Worm (Caenorhabditis elegans): ENCODE data around the gene sknr-1.
A peak's percentile ranks its signal among the peaks of the same experiment; 100 is the strongest.
"Not testable (repeated sequence)": the region's sequence is repeated elsewhere in the genome, so short reads cannot be mapped to it uniquely, and the experiment has no call there.

sknr-1 gene

DNA sequence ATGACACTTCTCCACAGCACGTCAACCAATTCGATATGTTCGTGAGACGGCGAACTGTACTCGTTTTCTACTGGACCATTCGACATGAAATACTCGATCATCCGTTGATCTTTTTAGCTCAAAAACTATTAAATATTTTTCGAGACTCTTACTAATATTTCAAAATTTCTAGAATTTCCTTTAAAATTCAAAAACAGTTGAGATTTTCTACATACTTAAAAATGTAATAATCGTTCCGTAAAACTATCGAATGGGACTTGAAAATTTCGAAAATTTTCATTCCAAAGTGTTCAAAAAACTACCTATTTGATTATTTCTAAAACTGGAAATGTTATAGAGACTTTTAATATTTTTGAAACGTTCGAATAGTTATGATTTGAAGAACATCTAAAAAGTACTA, at the start of gene sknr-1:
TSS of gene sknr-1 (minus strand) at position 101 of the 400 bp plus-strand sequence.
- not testable (repeated sequence) for TF ChIP-seq lin-39, ztf-11, ceh-82 (tag; optimal IDR thresholded peaks at IDR 0.05)

DNA sequence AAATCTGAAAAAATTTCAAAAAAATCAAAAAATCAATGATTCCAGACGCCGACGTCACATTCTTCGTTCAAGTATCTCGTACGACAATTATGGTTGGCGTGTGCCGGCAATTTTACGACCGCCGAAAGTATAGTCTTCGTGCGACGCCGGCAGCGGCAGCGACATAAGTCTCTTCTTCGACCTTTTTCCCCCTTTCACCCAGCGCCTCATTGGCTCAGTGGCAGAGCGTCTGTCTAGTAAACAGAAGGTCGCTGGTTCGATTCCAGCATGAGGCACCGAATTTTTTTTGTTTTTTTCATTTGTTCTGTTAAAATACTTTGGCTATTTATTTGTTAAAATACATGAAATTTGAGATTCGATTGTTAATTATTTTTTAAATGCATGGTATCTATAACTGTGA, 48.5 kb upstream of the sknr-1 start:
- no peak for TF ChIP-seq egl-27 (tag; optimal IDR thresholded peaks at IDR 0.05)
- peak; percentile 18 for TF ChIP-seq gmeb-1 (tag; optimal IDR thresholded peaks at IDR 0.05)
- no peak for TF ChIP-seq lin-39 (tag; optimal IDR thresholded peaks at IDR 0.05)
- TF ChIP-seq mab-5 (tag; optimal IDR thresholded peaks at IDR 0.05) = no peak
- no peak for TF ChIP-seq unc-39 (tag; optimal IDR thresholded peaks at IDR 0.05)
- no peak for TF ChIP-seq ama-1 (optimal IDR thresholded peaks at IDR 0.05)
- no peak for TF ChIP-seq nhr-12 (tag; optimal IDR thresholded peaks at IDR 0.05)
- no peak for TF ChIP-seq nhr-10 (tag; optimal IDR thresholded peaks at IDR 0.05)
- peak; percentile 17 for TF ChIP-seq fos-1 (tag; optimal IDR thresholded peaks at IDR 0.05)
- no peak for TF ChIP-seq lin-11 (tag; optimal IDR thresholded peaks at IDR 0.05)
- TF ChIP-seq C34F6.9 (tag; optimal IDR thresholded peaks at IDR 0.05) = peak; percentile 5
- TF ChIP-seq nhr-11 (tag; optimal IDR thresholded peaks at IDR 0.05) = no peak
- peak; percentile 31 for TF ChIP-seq crh-2 (tag; optimal IDR thresholded peaks at IDR 0.05)
- TF ChIP-seq nhr-237 (tag; optimal IDR thresholded peaks at IDR 0.05) = no peak
- TF ChIP-seq ztf-11 (tag; optimal IDR thresholded peaks at IDR 0.05) = no peak
- TF ChIP-seq nhr-77 (tag; optimal IDR thresholded peaks at IDR 0.05) = no peak
- peak; percentile 15 for TF ChIP-seq unc-55 (GFP tag; optimal IDR thresholded peaks at IDR 0.05)
- peak; percentile 4 for TF ChIP-seq sma-9 (GFP tag; optimal IDR thresholded peaks at IDR 0.05)
- no peak for TF ChIP-seq sma-9 (tag; optimal IDR thresholded peaks at IDR 0.05)
- TF ChIP-seq snpc-4 (tag; optimal IDR thresholded peaks at IDR 0.05) = no peak
- TF ChIP-seq lin-13 (GFP tag; optimal IDR thresholded peaks at IDR 0.05) = peak; percentile 57
- peak; percentile 57 for TF ChIP-seq nhr-129 (tag; optimal IDR thresholded peaks at IDR 0.05)
- no peak for TF ChIP-seq ztf-1 (GFP tag; conservative IDR thresholded peaks at IDR 0.05)
- TF ChIP-seq F13H6.1 (tag; optimal IDR thresholded peaks at IDR 0.05) = peak; percentile 30
- no peak for TF ChIP-seq ztf-4 (tag; optimal IDR thresholded peaks at IDR 0.05)
- no peak for TF ChIP-seq aly-2 (tag; optimal IDR thresholded peaks at IDR 0.05)
- TF ChIP-seq lsy-2 (tag; optimal IDR thresholded peaks at IDR 0.05) = peak in 1 of 2 experiments; percentile 41
- no peak for TF ChIP-seq nhr-23 (tag; optimal IDR thresholded peaks at IDR 0.05)
- TF ChIP-seq ceh-16 (tag; optimal IDR thresholded peaks at IDR 0.05) = no peak
- no peak for TF ChIP-seq sma-3 (GFP tag; optimal IDR thresholded peaks at IDR 0.05)
- TF ChIP-seq sem-4 (tag; optimal IDR thresholded peaks at IDR 0.05) = no peak

DNA sequence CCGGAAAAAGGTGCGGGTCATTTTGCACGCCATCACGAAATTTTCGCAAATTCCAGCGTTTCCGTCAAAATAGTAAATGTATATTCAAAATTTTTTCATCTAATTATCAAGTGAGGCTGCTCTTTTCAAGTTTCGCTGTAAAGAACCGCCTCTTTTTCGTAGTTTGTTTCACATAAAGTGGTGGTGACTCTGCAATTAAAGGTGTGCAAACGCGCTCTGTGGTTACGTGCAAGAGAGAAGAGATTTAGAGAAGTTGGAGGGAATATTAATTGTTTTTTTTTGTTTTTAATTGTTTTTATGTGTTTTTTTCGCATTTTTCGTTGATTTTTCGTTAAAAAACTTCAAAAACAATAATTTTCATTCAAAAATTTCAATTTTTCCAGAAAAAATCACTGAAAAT, 47.3 kb upstream of the sknr-1 start, which contains the start of gene W02G9.3:
TSS of gene W02G9.3 (plus strand) at position 384 of the 400 bp plus-strand sequence.
- TF ChIP-seq ztf-1 (GFP tag; conservative IDR thresholded peaks at IDR 0.05) (no peak), egl-27 (tag; optimal IDR thresholded peaks at IDR 0.05) (peak; percentile 23), fos-1 (tag; optimal IDR thresholded peaks at IDR 0.05) (peak; percentile 52), mab-5 (tag; optimal IDR thresholded peaks at IDR 0.05) (peak; percentile 94), crh-2 (tag; optimal IDR thresholded peaks at IDR 0.05) (peak; percentile 82), lin-13 (GFP tag; optimal IDR thresholded peaks at IDR 0.05) (peak; percentile 89), nhr-21 (tag; optimal IDR thresholded peaks at IDR 0.05) (peak; percentile 43), sma-9 (GFP tag; optimal IDR thresholded peaks at IDR 0.05) (peak; percentile 65), sma-9 (tag; optimal IDR thresholded peaks at IDR 0.05) (no peak), nhr-129 (tag; optimal IDR thresholded peaks at IDR 0.05) (peak; percentile 75), snpc-4 (tag; optimal IDR thresholded peaks at IDR 0.05) (peak; percentile 50), C34F6.9 (tag; optimal IDR thresholded peaks at IDR 0.05) (peak; percentile 92), nhr-25 (tag; optimal IDR thresholded peaks at IDR 0.05) (peak; percentile 52), nhr-6 (tag; optimal IDR thresholded peaks at IDR 0.05) (peak; percentile 22), alr-1 (tag; optimal IDR thresholded peaks at IDR 0.05) (no peak), gmeb-1 (tag; optimal IDR thresholded peaks at IDR 0.05) (peak; percentile 84), unc-55 (GFP tag; optimal IDR thresholded peaks at IDR 0.05) (peak; percentile 94), lin-11 (tag; optimal IDR thresholded peaks at IDR 0.05) (no peak), zag-1 (tag; optimal IDR thresholded peaks at IDR 0.05) (peak; percentile 43), F13H6.1 (tag; optimal IDR thresholded peaks at IDR 0.05) (peak; percentile 71), sem-4 (tag; optimal IDR thresholded peaks at IDR 0.05) (no peak), sma-3 (GFP tag; optimal IDR thresholded peaks at IDR 0.05) (peak; percentile 75), R02D3.7 (tag; optimal IDR thresholded peaks at IDR 0.05) (no peak), nhr-11 (tag; optimal IDR thresholded peaks at IDR 0.05) (peak; percentile 87), nhr-12 (tag; optimal IDR thresholded peaks at IDR 0.05) (no peak), lsy-2 (tag; optimal IDR thresholded peaks at IDR 0.05) (peak; percentile 53 to 88), elt-1 (tag; optimal IDR thresholded peaks at IDR 0.05) (no peak), mbf-1 (tag; optimal IDR thresholded peaks at IDR 0.05) (no peak)

Measured in whole organism, L2 larva.